Fruit fly (Drosophila melanogaster) whole organism, pupa: ENCODE results near the gene alpha4GT2.

ENCODE experiments used
- CG10348 ChIP-seq: fragments of 200-800 bp; sonication (Bioruptor generic); IDR thresholded peaks from 2 replicates; pipeline ENCODE4 v1.3.6; 2022; ENCODE audit warnings: missing biosample characterization, missing genetic modification characterization
- CG12605 ChIP-seq: fragments of 200-800 bp; sonication (Bioruptor generic); IDR thresholded peaks from 2 replicates; pipeline ENCODE4 v1.3.6; 2022; ENCODE audit warnings: missing biosample characterization, missing genetic modification characterization
- CG13204 ChIP-seq: fragments of 200-800 bp; sonication (Bioruptor generic); optimal IDR thresholded peaks from 2 replicates; lab custom pipeline; 2018; ENCODE audit warnings: missing biosample characterization, mild to moderate bottlenecking, missing genetic modification characterization, moderate library complexity
- CG14655 ChIP-seq: fragments of 200-800 bp; sonication (Bioruptor generic); optimal IDR thresholded peaks from 3 replicates; lab custom pipeline; 2017; ENCODE audit warnings: mild to moderate bottlenecking, missing biosample characterization, missing genetic modification reagents, missing genetic modification characterization
- CG15710 ChIP-seq: fragments of 200-800 bp; sonication (Bioruptor generic); optimal IDR thresholded peaks from 2 replicates; lab custom pipeline; 2018; ENCODE audit warnings: missing biosample characterization, mild to moderate bottlenecking, missing genetic modification characterization, moderate library complexity
- CG17806 ChIP-seq: fragments of 200-800 bp; sonication (Bioruptor generic); optimal IDR thresholded peaks from 2 replicates; lab custom pipeline; 2018; ENCODE audit warnings: missing biosample characterization, mild to moderate bottlenecking, missing genetic modification characterization, moderate library complexity
- CG32121 ChIP-seq: fragments of 200-800 bp; sonication (Bioruptor generic); IDR thresholded peaks from 2 replicates; pipeline ENCODE4 v1.3.6; 2022; ENCODE audit warnings: missing biosample characterization, missing genetic modification characterization
- CG34367 ChIP-seq: fragments of 200-800 bp; sonication (Bioruptor generic); optimal IDR thresholded peaks from 2 replicates; lab custom pipeline; 2018; ENCODE audit warnings: missing biosample characterization, mild to moderate bottlenecking, missing genetic modification characterization
- CG4496 ChIP-seq: fragments of 200-800 bp; sonication (Bioruptor generic); IDR thresholded peaks from 3 replicates; pipeline ENCODE4 v1.3.6; 2022; ENCODE audit warnings: missing biosample characterization, missing genetic modification characterization
- CG8159 ChIP-seq: fragments of 200-800 bp; sonication (Bioruptor generic); optimal IDR thresholded peaks from 3 replicates; lab custom pipeline; 2018; ENCODE audit warnings: missing biosample characterization, mild to moderate bottlenecking, missing genetic modification characterization, moderate library complexity
- CG8301 ChIP-seq: fragments of 200-800 bp; sonication (Bioruptor generic); optimal IDR thresholded peaks from 2 replicates; lab custom pipeline; 2018; ENCODE audit warnings: missing biosample characterization, mild to moderate bottlenecking, missing genetic modification characterization
- CG9948 ChIP-seq: fragments of 200-800 bp; sonication (Bioruptor generic); optimal IDR thresholded peaks from 2 replicates; lab custom pipeline; 2018; ENCODE audit warnings: missing biosample characterization, mild to moderate bottlenecking, missing genetic modification characterization, moderate library complexity
- D1 ChIP-seq: fragments of 200-800 bp; sonication (Bioruptor generic); optimal IDR thresholded peaks from 2 replicates; lab custom pipeline; 2018; ENCODE audit warnings: missing biosample characterization, mild to moderate bottlenecking, missing genetic modification characterization, moderate library complexity
- EcR ChIP-seq: fragments of 200-800 bp; sonication (Bioruptor generic); optimal IDR thresholded peaks from 3 replicates; lab custom pipeline; 2019; ENCODE audit warnings: missing biosample characterization, missing genetic modification characterization, mild to moderate bottlenecking, moderate library complexity, missing genetic modification reagents
- Ets98B ChIP-seq: fragments of 200-800 bp; sonication (Bioruptor generic); IDR thresholded peaks from 2 replicates; pipeline ENCODE4 v1.3.6; 2022; ENCODE audit warnings: missing biosample characterization, missing genetic modification characterization
- Pif1A ChIP-seq: fragments of 200-800 bp; sonication (Bioruptor generic); optimal IDR thresholded peaks from 3 replicates; lab custom pipeline; 2016; ENCODE audit warnings: missing biosample characterization, missing genetic modification characterization
- Pif1B ChIP-seq: fragments of 200-800 bp; sonication (Bioruptor generic); optimal IDR thresholded peaks from 3 replicates; lab custom pipeline; 2016; ENCODE audit warnings: missing biosample characterization, missing genetic modification characterization
- Snoo ChIP-seq: fragments of 200-800 bp; sonication (Bioruptor generic); optimal IDR thresholded peaks from 3 replicates; lab custom pipeline; 2017; ENCODE audit warnings: missing biosample characterization, mild to moderate bottlenecking, missing genetic modification characterization, inconsistent platforms
- fd96Ca ChIP-seq: fragments of 200-800 bp; sonication (Bioruptor generic); IDR thresholded peaks from 3 replicates; pipeline ENCODE4 v1.3.6; 2022; ENCODE audit warnings: missing biosample characterization, missing genetic modification characterization
- gl ChIP-seq: fragments of 200-800 bp; sonication (Bioruptor generic); optimal IDR thresholded peaks from 2 replicates; lab custom pipeline; 2018; ENCODE audit warnings: missing biosample characterization, mild to moderate bottlenecking, missing genetic modification characterization
- rn ChIP-seq: fragments of 200-800 bp; sonication (Bioruptor generic); IDR thresholded peaks from 2 replicates; pipeline ENCODE4 v1.3.6; 2022; ENCODE audit warnings: missing biosample characterization, missing genetic modification characterization

The alpha4GT2 gene

DNA sequence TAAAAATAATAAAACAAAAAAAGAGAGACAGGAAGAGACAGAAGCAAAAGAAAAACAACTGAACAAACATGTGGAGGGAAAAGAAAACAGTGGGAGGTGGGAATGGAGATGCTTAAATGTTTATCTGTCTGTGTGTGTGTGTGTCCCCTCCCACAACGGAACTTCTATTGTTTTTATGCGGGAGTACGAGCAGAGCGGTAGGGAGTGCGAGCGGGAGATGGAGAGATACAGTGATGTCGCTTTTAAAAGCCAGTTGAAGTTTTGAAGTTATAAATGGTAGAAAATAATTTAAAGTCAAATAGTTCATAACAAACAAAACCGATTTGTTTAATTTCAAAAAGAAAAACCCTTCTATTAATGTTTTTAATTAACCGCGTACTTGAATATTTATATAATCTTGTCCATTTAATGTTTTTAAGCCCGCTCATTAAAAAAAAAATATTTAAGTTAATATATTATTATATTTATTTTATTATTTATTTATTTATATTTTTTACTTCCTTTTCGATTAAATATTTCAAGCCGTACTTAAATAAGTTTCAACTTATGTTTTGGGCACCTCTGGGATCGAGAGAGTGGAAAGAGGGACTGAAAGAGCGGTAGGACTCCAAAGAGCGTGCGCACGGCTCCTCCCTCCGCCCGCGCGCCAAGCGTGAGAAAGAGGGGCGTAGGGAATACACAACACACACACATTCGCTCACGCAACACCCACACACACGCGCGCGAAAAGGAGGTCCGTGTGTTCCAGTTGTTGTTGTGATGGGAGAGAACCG, 48.4 kb downstream of the alpha4GT2 start:
- peak; percentile 48 for TF ChIP-seq Snoo (tag; lab: Kevin White, UChicago)
- peak; percentile 42 for TF ChIP-seq CG13204 (GFP tag; lab: Kevin White, UChicago)
- no peak for TF ChIP-seq D1 (tag; lab: Kevin White, UChicago)
- peak; percentile 57 for TF ChIP-seq CG17806
- 0 out of 2 replicates have a peak, but pooled peaks have one; percentile 18 for TF ChIP-seq rn
- peak; percentile 67 for TF ChIP-seq CG9948 (tag; lab: Kevin White, UChicago)
- peak; percentile 11; the same call in 1 of the 2 replicates for TF ChIP-seq Ets98B (GFP tag; lab: Robert Waterston, UW)
- TF ChIP-seq Pif1B (GFP tag; lab: Kevin White, UChicago), result peak; percentile 1
- peak; percentile 63 for TF ChIP-seq CG8159
- TF ChIP-seq fd96Ca (GFP tag; lab: Robert Waterston, UW), result no peak
- TF ChIP-seq CG10348 (GFP tag; lab: Robert Waterston, UW), result no peak
- no peak for TF ChIP-seq gl (tag; lab: Kevin White, UChicago)
- TF ChIP-seq CG12605 (GFP tag; lab: Robert Waterston, UW), result peak; percentile 11
- TF ChIP-seq CG4496, result peak; percentile 61
- TF ChIP-seq CG32121, result peak; percentile 59; the same call in 1 of the 2 replicates
- no peak for TF ChIP-seq EcR (GFP tag; lab: Kevin White, UChicago)
- TF ChIP-seq Pif1A (GFP tag; lab: Kevin White, UChicago), result peak; percentile 4
- no peak for TF ChIP-seq CG8301 (tag; lab: Kevin White, UChicago)
- TF ChIP-seq CG14655 (GFP tag; lab: Kevin White, UChicago), result peak; percentile 63
- peak; percentile 59 for TF ChIP-seq CG15710 (tag; lab: Kevin White, UChicago)
- peak; percentile 14 for TF ChIP-seq CG34367 (tag; lab: Kevin White, UChicago)

DNA sequence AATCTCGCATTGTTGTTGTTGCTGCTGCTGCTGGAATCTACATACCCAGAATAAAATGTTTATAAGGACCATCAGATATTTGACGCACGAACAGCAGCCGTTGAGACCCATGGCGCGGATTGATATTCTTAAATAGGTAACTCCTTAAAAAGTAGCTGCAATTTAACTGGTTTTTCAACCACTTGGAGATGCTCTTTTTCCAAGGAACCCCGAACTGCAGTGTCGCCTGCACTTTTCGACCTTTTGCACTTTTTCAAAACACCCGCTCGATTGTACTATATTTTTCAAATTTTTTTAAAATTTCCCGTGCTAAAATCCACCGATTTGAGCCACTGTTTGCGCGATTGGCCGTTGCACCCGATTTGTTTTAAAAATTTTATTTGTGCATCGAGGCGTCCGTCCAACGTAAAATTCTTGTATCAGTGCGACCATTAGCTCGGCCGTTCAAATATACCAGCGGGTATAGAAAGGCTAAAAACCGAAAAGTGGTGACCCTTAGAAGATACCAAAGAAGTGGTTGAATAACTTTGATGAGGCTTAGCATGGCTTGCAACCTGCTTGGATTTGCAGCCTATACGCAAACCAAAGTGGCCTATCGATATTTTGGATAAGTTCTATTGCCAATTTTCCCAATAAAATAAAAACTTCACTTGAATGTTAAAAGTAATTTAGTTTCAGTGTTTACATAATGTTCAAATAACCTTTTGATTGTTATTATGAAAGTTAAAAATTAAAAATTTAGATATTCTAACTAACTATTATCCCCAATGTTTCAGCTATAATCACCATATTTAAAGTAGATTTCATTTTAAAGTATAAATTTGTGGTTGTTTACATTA, 49.2 kb downstream of the alpha4GT2 start, which contains the start of gene Tsp96F:
Tsp96F (minus strand) TSS at position 457 of the 839 bp plus-strand sequence.
- TF ChIP-seq Pif1B (GFP tag; lab: Kevin White, UChicago) (no peak), CG32121 (no peak), CG9948 (tag; lab: Kevin White, UChicago) (no peak), CG10348 (GFP tag; lab: Robert Waterston, UW) (no peak), CG15710 (tag; lab: Kevin White, UChicago) (no peak), CG12605 (GFP tag; lab: Robert Waterston, UW) (peak; percentile 42), CG8159 (no peak), CG17806 (no peak), CG8301 (tag; lab: Kevin White, UChicago) (no peak), CG34367 (tag; lab: Kevin White, UChicago) (no peak), CG13204 (GFP tag; lab: Kevin White, UChicago) (no peak), D1 (tag; lab: Kevin White, UChicago) (peak; percentile 18), Pif1A (GFP tag; lab: Kevin White, UChicago) (no peak), EcR (GFP tag; lab: Kevin White, UChicago) (peak; percentile 14), CG4496 (0 out of 3 replicates have a peak, but pooled peaks have one; percentile 40), Snoo (tag; lab: Kevin White, UChicago) (no peak), fd96Ca (GFP tag; lab: Robert Waterston, UW) (no peak), CG14655 (GFP tag; lab: Kevin White, UChicago) (no peak), rn (no peak), gl (tag; lab: Kevin White, UChicago) (no peak), Ets98B (GFP tag; lab: Robert Waterston, UW) (no peak)
- TF ChIP-seq, all 21 proteins: peak for 4

DNA sequence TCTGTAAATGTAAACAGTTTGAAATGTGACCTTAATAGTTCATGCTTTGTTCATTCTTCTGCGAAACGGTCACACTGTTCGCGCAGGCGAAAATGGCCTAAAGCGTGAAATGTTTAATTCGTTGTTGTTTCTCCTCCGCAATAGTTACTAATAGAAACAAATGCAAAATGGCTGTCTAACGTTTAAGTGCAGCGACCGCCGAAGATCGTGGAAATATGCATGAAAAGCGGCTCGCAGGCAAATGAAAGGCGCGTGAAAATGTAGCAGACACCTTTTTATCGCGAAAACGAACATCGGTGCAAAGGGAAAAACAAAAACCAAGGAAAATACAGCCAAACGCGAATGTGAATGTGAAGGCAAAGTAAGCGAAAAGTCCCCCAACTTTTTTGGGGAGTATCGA, 49.9 kb downstream of the alpha4GT2 start, which contains the start of gene SppL:
SppL (plus strand) TSS at position 70 of the 400 bp plus-strand sequence.
- TF ChIP-seq Pif1A (GFP tag; lab: Kevin White, UChicago) (no peak), CG10348 (GFP tag; lab: Robert Waterston, UW) (no peak), CG13204 (GFP tag; lab: Kevin White, UChicago) (no peak), CG32121 (no peak), CG8159 (no peak), Ets98B (GFP tag; lab: Robert Waterston, UW) (no peak), CG4496 (no peak), CG17806 (no peak), fd96Ca (GFP tag; lab: Robert Waterston, UW) (no peak), Pif1B (GFP tag; lab: Kevin White, UChicago) (no peak), EcR (GFP tag; lab: Kevin White, UChicago) (no peak), CG15710 (tag; lab: Kevin White, UChicago) (no peak), rn (no peak), Snoo (tag; lab: Kevin White, UChicago) (no peak), CG12605 (GFP tag; lab: Robert Waterston, UW) (no peak), CG34367 (tag; lab: Kevin White, UChicago) (no peak), gl (tag; lab: Kevin White, UChicago) (no peak), CG9948 (tag; lab: Kevin White, UChicago) (no peak)

DNA sequence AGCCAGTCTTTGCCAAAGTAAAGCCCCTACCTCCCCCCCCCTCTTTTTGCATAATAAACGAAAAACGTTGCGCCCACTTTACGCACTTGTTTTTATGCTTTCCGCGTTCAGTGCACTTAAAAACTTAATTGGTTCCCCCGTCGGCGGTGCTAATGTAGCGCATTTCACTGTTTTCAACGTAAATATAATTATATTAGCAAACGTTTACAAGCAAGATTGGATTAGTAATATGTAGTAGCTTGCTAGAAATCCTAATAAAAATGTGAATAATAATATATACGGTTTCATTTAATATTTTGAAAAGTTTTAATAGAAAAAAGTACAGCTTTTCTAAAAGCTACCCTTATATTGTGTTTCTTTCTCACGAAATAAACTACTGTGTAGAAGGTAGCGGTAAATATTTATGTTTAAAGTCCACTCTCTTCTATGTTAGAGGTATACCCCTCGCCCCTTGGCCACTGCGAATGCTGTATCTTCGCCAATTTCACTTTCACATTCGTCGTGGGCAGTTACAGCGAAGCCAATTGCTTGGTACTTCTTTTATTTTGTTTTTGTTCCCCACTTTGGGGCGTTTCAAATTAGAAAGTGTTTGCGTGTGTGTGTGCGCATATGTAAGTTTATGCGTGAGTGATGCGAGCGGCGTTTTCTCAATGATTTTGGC, 50.7 kb downstream of the alpha4GT2 start:
- TF ChIP-seq Pif1A (GFP tag; lab: Kevin White, UChicago) (no peak), CG14655 (GFP tag; lab: Kevin White, UChicago) (peak; percentile 42), CG8301 (tag; lab: Kevin White, UChicago) (peak; percentile 22)
